Worm (Caenorhabditis elegans) whole organism, mixed stage, embryonic: Measurements from ENCODE around the gene his-24.

ENCODE experiments used
- M03D4.4 ChIP-seq: sonication (generic microtip); optimal IDR thresholded peaks from 2 replicates; lab custom pipeline; 2017; ENCODE audit warnings: mild to moderate bottlenecking, missing genetic modification characterization, missing compliant biosample characterization
- bed-3 ChIP-seq: fragments of 200-800 bp; sonication (Bioruptor generic); optimal IDR thresholded peaks from 3 replicates; lab custom pipeline; 2018; ENCODE audit warnings: mild to moderate bottlenecking, missing genetic modification characterization, moderate library complexity, missing compliant biosample characterization
- blmp-1 ChIP-seq: fragments of 150-350 bp; optimal IDR thresholded peaks from 2 replicates; lab custom pipeline; 2014; ENCODE audit warnings: missing biosample characterization, missing genetic modification characterization
- ceh-39 ChIP-seq: fragments of 150-350 bp; optimal IDR thresholded peaks from 2 replicates; lab custom pipeline; 2014; ENCODE audit warnings: missing biosample characterization, missing genetic modification characterization
- ceh-43 ChIP-seq: fragments of 200-800 bp; sonication (Bioruptor generic); optimal IDR thresholded peaks from 2 replicates; lab custom pipeline; 2018; ENCODE audit warnings: mild to moderate bottlenecking, missing genetic modification characterization, moderate library complexity, missing compliant biosample characterization
- ceh-83 ChIP-seq: fragments of 200-800 bp; sonication (Bioruptor generic); optimal IDR thresholded peaks from 2 replicates; lab custom pipeline; 2018; ENCODE audit warnings: mild to moderate bottlenecking, missing genetic modification characterization, missing compliant biosample characterization
- ces-1 ChIP-seq: fragments of 150-350 bp; optimal IDR thresholded peaks from 2 replicates; lab custom pipeline; 2014; ENCODE audit warnings: missing biosample characterization, missing genetic modification reagents, missing genetic modification characterization
- cnd-1 ChIP-seq: fragments of 200-800 bp; sonication (Bioruptor generic); optimal IDR thresholded peaks from 2 replicates; lab custom pipeline; 2018; ENCODE audit warnings: mild to moderate bottlenecking, missing genetic modification characterization, missing compliant biosample characterization
- drap-1 ChIP-seq: fragments of 200-800 bp; sonication (Bioruptor generic); optimal IDR thresholded peaks from 3 replicates; lab custom pipeline; 2018; ENCODE audit warnings: mild to moderate bottlenecking, missing genetic modification characterization, missing compliant biosample characterization
- elt-1 ChIP-seq: sonication (generic microtip); optimal IDR thresholded peaks from 2 replicates; lab custom pipeline; 2017; ENCODE audit warnings: missing genetic modification characterization, mild to moderate bottlenecking, missing compliant biosample characterization, antibody characterized with exemption, moderate library complexity, borderline replicate concordance; ENCODE audit not compliant: insufficient read depth
- elt-3 ChIP-seq: fragments of 150-350 bp; optimal IDR thresholded peaks from 2 replicates; lab custom pipeline; 2014; ENCODE audit warnings: missing biosample characterization, missing genetic modification characterization
- flh-1 ChIP-seq: fragments of 200-800 bp; sonication (Bioruptor generic); optimal IDR thresholded peaks from 2 replicates; lab custom pipeline; 2018; ENCODE audit warnings: mild to moderate bottlenecking, missing genetic modification characterization, moderate library complexity, missing compliant biosample characterization
- ham-2 ChIP-seq: fragments of 200-800 bp; sonication (Bioruptor generic); optimal IDR thresholded peaks from 2 replicates; lab custom pipeline; 2018; ENCODE audit warnings: mild to moderate bottlenecking, missing genetic modification characterization, missing compliant biosample characterization
- hlh-1 ChIP-seq: fragments of 150-350 bp; optimal IDR thresholded peaks from 2 replicates; lab custom pipeline; 2014; ENCODE audit warnings: missing biosample characterization, missing genetic modification reagents, missing genetic modification characterization
- lin-13 ChIP-seq: fragments of 150-350 bp; optimal IDR thresholded peaks from 2 replicates; lab custom pipeline; 2014; ENCODE audit warnings: missing biosample characterization, missing genetic modification characterization
- lin-32 ChIP-seq: fragments of 200-800 bp; sonication (Bioruptor generic); optimal IDR thresholded peaks from 2 replicates; lab custom pipeline; 2018; ENCODE audit warnings: mild to moderate bottlenecking, missing genetic modification characterization, missing compliant biosample characterization
- lsy-2 ChIP-seq: fragments of 150-350 bp; optimal IDR thresholded peaks from 2 replicates; lab custom pipeline; 2014; ENCODE audit warnings: missing biosample characterization, missing genetic modification characterization
- mab-5 ChIP-seq: fragments of 150-350 bp; optimal IDR thresholded peaks from 2 replicates; lab custom pipeline; 2014; ENCODE audit warnings: missing biosample characterization, missing genetic modification characterization
- mep-1 ChIP-seq: fragments of 150-350 bp; optimal IDR thresholded peaks from 2 replicates; lab custom pipeline; 2017; ENCODE audit warnings: missing biosample characterization, missing genetic modification reagents, missing genetic modification characterization, inconsistent platforms
- mls-2 ChIP-seq: sonication (generic microtip); optimal IDR thresholded peaks from 2 replicates; lab custom pipeline; 2016; ENCODE audit warnings: mild to moderate bottlenecking, missing genetic modification characterization, moderate library complexity, missing compliant biosample characterization
- nhr-12 ChIP-seq: fragments of 150-350 bp; optimal IDR thresholded peaks from 2 replicates; lab custom pipeline; 2014; ENCODE audit warnings: missing biosample characterization, missing genetic modification characterization
- nhr-2 ChIP-seq: fragments of 150-350 bp; optimal IDR thresholded peaks from 2 replicates; lab custom pipeline; 2014; ENCODE audit warnings: missing biosample characterization, missing genetic modification characterization
- nhr-237 ChIP-seq: fragments of 150-350 bp; optimal IDR thresholded peaks from 2 replicates; lab custom pipeline; 2014; ENCODE audit warnings: missing biosample characterization, missing genetic modification characterization
- nhr-28 ChIP-seq: fragments of 150-350 bp; optimal IDR thresholded peaks from 2 replicates; lab custom pipeline; 2014; ENCODE audit warnings: missing biosample characterization, missing genetic modification characterization
- nhr-76 ChIP-seq: sonication (generic microtip); optimal IDR thresholded peaks from 2 replicates; lab custom pipeline; 2017; ENCODE audit warnings: missing biosample characterization, missing genetic modification characterization
- pha-4 ChIP-seq: fragments of 150-350 bp; optimal IDR thresholded peaks from 2 replicates; lab custom pipeline; 2018; ENCODE audit warnings: missing biosample characterization, missing genetic modification reagents, missing genetic modification characterization
- sem-2 ChIP-seq: fragments of 200-800 bp; sonication (Bioruptor generic); optimal IDR thresholded peaks from 2 replicates; lab custom pipeline; 2018; ENCODE audit warnings: mild to moderate bottlenecking, missing genetic modification characterization, missing compliant biosample characterization
- snpc-4 ChIP-seq: fragments of 150-350 bp; optimal IDR thresholded peaks from 2 replicates; lab custom pipeline; 2014; ENCODE audit warnings: missing biosample characterization, missing genetic modification characterization
- tbx-8 ChIP-seq: fragments of 200-800 bp; sonication (Bioruptor generic); optimal IDR thresholded peaks from 2 replicates; lab custom pipeline; 2018; ENCODE audit warnings: mild to moderate bottlenecking, missing genetic modification characterization, moderate library complexity, missing compliant biosample characterization
- unc-120 ChIP-seq: sonication (generic microtip); optimal IDR thresholded peaks from 2 replicates; lab custom pipeline; 2017; ENCODE audit warnings: missing genetic modification characterization, missing compliant biosample characterization; ENCODE audit not compliant: poor library complexity, severe bottlenecking
- unc-39 ChIP-seq: fragments of 150-350 bp; optimal IDR thresholded peaks from 2 replicates; lab custom pipeline; 2014; ENCODE audit warnings: missing biosample characterization, missing genetic modification characterization
- unc-62 ChIP-seq: fragments of 150-350 bp; optimal IDR thresholded peaks from 2 replicates; lab custom pipeline; 2014; ENCODE audit warnings: missing biosample characterization, missing genetic modification reagents, missing genetic modification characterization
- zip-8 ChIP-seq: fragments of 150-350 bp; optimal IDR thresholded peaks from 2 replicates; lab custom pipeline; 2014; ENCODE audit warnings: missing biosample characterization, missing genetic modification characterization
- ztf-11 ChIP-seq: fragments of 150-350 bp; optimal IDR thresholded peaks from 2 replicates; lab custom pipeline; 2014; ENCODE audit warnings: missing biosample characterization, missing genetic modification characterization

The his-24 gene

DNA sequence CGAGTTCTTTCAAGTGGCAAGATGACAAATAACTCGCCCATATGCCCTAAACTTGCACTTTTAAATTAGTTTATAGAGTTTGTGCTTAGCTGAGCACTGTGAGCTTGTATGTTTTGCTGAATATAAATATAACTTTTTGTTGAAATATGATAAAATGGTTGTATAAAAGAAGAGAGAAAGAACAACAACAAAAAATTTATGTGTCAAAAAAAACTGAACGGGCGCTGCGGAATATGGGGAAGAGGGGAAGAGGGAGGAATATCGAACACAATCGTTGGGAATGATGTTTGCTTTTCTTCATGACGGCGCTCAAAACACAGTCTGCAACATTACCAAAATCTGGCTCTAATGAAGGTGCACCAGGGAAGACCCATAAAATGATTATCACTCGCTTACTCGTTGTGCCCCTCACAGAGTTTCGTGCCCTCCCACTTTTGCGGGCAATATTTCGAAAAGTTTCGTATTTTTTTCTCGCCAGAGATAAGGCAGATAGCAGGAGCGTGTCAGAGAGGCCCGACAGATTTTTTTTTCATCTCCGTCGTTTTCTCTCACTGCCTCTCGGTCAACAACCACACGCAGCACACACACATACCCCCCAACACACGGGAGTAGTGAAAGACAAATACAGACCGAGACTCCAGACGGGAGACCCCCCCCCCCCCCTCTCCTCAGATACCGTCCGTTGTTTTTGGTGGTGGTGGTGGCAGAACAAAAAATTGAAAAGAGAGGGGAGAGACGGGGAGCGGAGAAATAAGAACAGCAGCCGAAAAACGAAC, 15.9 kb downstream of the his-24 start:
- TF ChIP-seq elt-1 (tag; lab: Kevin White, UChicago): no peak
- TF ChIP-seq M03D4.4: peak; percentile 52
- TF ChIP-seq flh-1 (GFP tag; lab: Kevin White, UChicago): no peak
- no peak for TF ChIP-seq drap-1 (GFP tag; lab: Kevin White, UChicago)
- TF ChIP-seq ceh-83: no peak
- TF ChIP-seq mab-5 (tag; lab: Kevin White, UChicago): no peak
- TF ChIP-seq lsy-2 (tag; lab: Kevin White, UChicago): no peak
- peak; percentile 10 for TF ChIP-seq cnd-1 (tag; lab: Kevin White, UChicago)
- TF ChIP-seq ztf-11: no peak
- no peak for TF ChIP-seq nhr-237 (tag; lab: Kevin White, UChicago)
- TF ChIP-seq lin-13: no peak
- no peak for TF ChIP-seq ces-1 (GFP tag; lab: Kevin White, UChicago)
- no peak for TF ChIP-seq nhr-2
- TF ChIP-seq ham-2 (GFP tag; lab: Kevin White, UChicago): no peak
- TF ChIP-seq zip-8 (tag; lab: Kevin White, UChicago): no peak
- TF ChIP-seq nhr-76 (tag; lab: Kevin White, UChicago): no peak
- TF ChIP-seq snpc-4 (tag; lab: Kevin White, UChicago): no peak

ce11 chrX:14507992-14508391, 18.1 kb downstream of the his-24 start:
- TF ChIP-seq nhr-76 (tag; lab: Kevin White, UChicago): no peak
- no peak for TF ChIP-seq drap-1 (GFP tag; lab: Kevin White, UChicago)
- TF ChIP-seq mab-5 (tag; lab: Kevin White, UChicago): no peak
- no peak for TF ChIP-seq bed-3 (GFP tag; lab: Kevin White, UChicago)
- TF ChIP-seq ztf-11: no peak
- TF ChIP-seq blmp-1 (tag; lab: Kevin White, UChicago): no peak
- no peak for TF ChIP-seq cnd-1 (tag; lab: Kevin White, UChicago)
- no peak for TF ChIP-seq tbx-8 (GFP tag; lab: Kevin White, UChicago)
- TF ChIP-seq ceh-43 (GFP tag; lab: Kevin White, UChicago): no peak
- TF ChIP-seq hlh-1 (tag; lab: Kevin White, UChicago): no peak
- no peak for TF ChIP-seq unc-120 (tag; lab: Kevin White, UChicago)
- TF ChIP-seq M03D4.4: no peak

ce11 chrX:14508823-14509259, 18.9 kb downstream of the his-24 start:
- TF ChIP-seq ham-2 (GFP tag; lab: Kevin White, UChicago): peak; percentile 32
- no peak for TF ChIP-seq blmp-1 (tag; lab: Kevin White, UChicago)
- no peak for TF ChIP-seq nhr-12
- peak; percentile 83 for TF ChIP-seq unc-62 (GFP tag; lab: Kevin White, UChicago)
- no peak for TF ChIP-seq nhr-2
- no peak for TF ChIP-seq nhr-237 (tag; lab: Kevin White, UChicago)
- no peak for TF ChIP-seq lin-32
- no peak for TF ChIP-seq ces-1 (GFP tag; lab: Kevin White, UChicago)
- no peak for TF ChIP-seq M03D4.4
- peak; percentile 43 for TF ChIP-seq unc-120 (tag; lab: Kevin White, UChicago)
- no peak for TF ChIP-seq ztf-11
- TF ChIP-seq bed-3 (GFP tag; lab: Kevin White, UChicago): no peak
- no peak for TF ChIP-seq pha-4 (tag; lab: Kevin White, UChicago)
- TF ChIP-seq sem-2 (GFP tag; lab: Kevin White, UChicago): no peak
- no peak for TF ChIP-seq mab-5 (tag; lab: Kevin White, UChicago)
- TF ChIP-seq flh-1 (GFP tag; lab: Kevin White, UChicago): no peak
- no peak for TF ChIP-seq unc-39 (tag; lab: Kevin White, UChicago)
- no peak for TF ChIP-seq ceh-39 (tag; lab: Kevin White, UChicago)
- no peak for TF ChIP-seq elt-1 (tag; lab: Kevin White, UChicago)
- TF ChIP-seq nhr-28: no peak
- TF ChIP-seq snpc-4 (tag; lab: Kevin White, UChicago): no peak
- TF ChIP-seq lin-13: no peak
- no peak for TF ChIP-seq mep-1 (tag; lab: Kevin White, UChicago)
- no peak for TF ChIP-seq mls-2 (tag; lab: Kevin White, UChicago)
- TF ChIP-seq elt-3 (tag; lab: Kevin White, UChicago): no peak
- TF ChIP-seq cnd-1 (tag; lab: Kevin White, UChicago): no peak
- no peak for TF ChIP-seq lsy-2 (tag; lab: Kevin White, UChicago)
